Fruit fly (Drosophila melanogaster) whole organism, embryonic: Measurements from ENCODE around the gene MRG15.
A peak's percentile ranks its signal among the peaks of the same experiment; 100 is the strongest.

Experiments used
- Bgb ChIP-seq: fragments of 200-800 bp; sonication (Bioruptor generic); IDR thresholded peaks from 2 replicates; pipeline ENCODE4 v1.3.6; 2022; ENCODE audit warnings: missing biosample characterization, missing genetic modification characterization; ENCODE audit not compliant: partially characterized antibody
- CG10147 ChIP-seq: fragments of 200-800 bp; sonication (Bioruptor generic); optimal IDR thresholded peaks from 2 replicates; lab custom pipeline; 2019; ENCODE audit warnings: missing biosample characterization, mild to moderate bottlenecking, missing genetic modification characterization, moderate library complexity
- CG10321 ChIP-seq: fragments of 200-800 bp; sonication (Bioruptor generic); IDR thresholded peaks from 2 replicates; pipeline ENCODE4 v1.3.6; 2022; ENCODE audit warnings: missing biosample characterization, missing genetic modification characterization
- CG11695 ChIP-seq: fragments of 200-800 bp; sonication (Bioruptor generic); IDR thresholded peaks from 3 replicates; pipeline ENCODE4 v1.3.6; 2022; ENCODE audit warnings: missing biosample characterization, missing genetic modification characterization
- CG14860 ChIP-seq: fragments of 200-800 bp; sonication (Bioruptor generic); IDR thresholded peaks from 3 replicates; pipeline ENCODE4 v1.3.6; 2022; ENCODE audit warnings: missing biosample characterization, missing genetic modification characterization; ENCODE audit not compliant: partially characterized antibody
- CG15479 ChIP-seq: fragments of 200-800 bp; sonication (Bioruptor generic); optimal IDR thresholded peaks from 3 replicates; lab custom pipeline; 2019; ENCODE audit warnings: missing biosample characterization, mild to moderate bottlenecking, missing genetic modification characterization, moderate library complexity
- CG1647 ChIP-seq: fragments of 200-800 bp; sonication (Bioruptor generic); optimal IDR thresholded peaks from 3 replicates; lab custom pipeline; 2016; ENCODE audit warnings: missing biosample characterization, missing genetic modification characterization
- CG2116 ChIP-seq: fragments of 200-800 bp; sonication (Bioruptor generic); optimal IDR thresholded peaks from 3 replicates; lab custom pipeline; 2018; ENCODE audit warnings: missing biosample characterization, mild to moderate bottlenecking, missing genetic modification characterization
- CG2120 ChIP-seq: fragments of 200-800 bp; sonication (Bioruptor generic); optimal IDR thresholded peaks from 3 replicates; lab custom pipeline; 2016; ENCODE audit warnings: missing biosample characterization, missing genetic modification characterization
- CG2678 ChIP-seq: fragments of 200-800 bp; sonication (Bioruptor generic); optimal IDR thresholded peaks from 3 replicates; lab custom pipeline; 2019; ENCODE audit warnings: missing biosample characterization, mild to moderate bottlenecking, missing genetic modification characterization, moderate library complexity
- CG30020 ChIP-seq: fragments of 200-800 bp; optimal IDR thresholded peaks from 2 replicates; lab custom pipeline; 2019; ENCODE audit warnings: missing biosample characterization, mild to moderate bottlenecking, missing genetic modification characterization, moderate library complexity
- CG30403 ChIP-seq: fragments of 200-800 bp; sonication (Bioruptor generic); optimal IDR thresholded peaks from 3 replicates; lab custom pipeline; 2016; ENCODE audit warnings: missing biosample characterization, missing genetic modification characterization
- CG30431 ChIP-seq: fragments of 200-800 bp; sonication (Bioruptor generic); optimal IDR thresholded peaks from 2 replicates; lab custom pipeline; 2017; ENCODE audit warnings: missing biosample characterization, missing genetic modification characterization
- CG3065 ChIP-seq: fragments of 200-800 bp; sonication (Bioruptor generic); optimal IDR thresholded peaks from 2 replicates; lab custom pipeline; 2016; ENCODE audit warnings: missing biosample characterization, missing genetic modification characterization
- CG32532 ChIP-seq: fragments of 200-800 bp; sonication (Bioruptor generic); IDR thresholded peaks from 2 replicates; pipeline ENCODE4 v1.3.6; 2022; ENCODE audit warnings: missing biosample characterization, missing genetic modification characterization
- CG33213 ChIP-seq: fragments of 200-800 bp; sonication (Bioruptor generic); optimal IDR thresholded peaks from 3 replicates; lab custom pipeline; 2016; ENCODE audit warnings: missing biosample characterization, missing genetic modification characterization
- CG4328 ChIP-seq: fragments of 200-800 bp; sonication (Bioruptor generic); optimal IDR thresholded peaks from 3 replicates; lab custom pipeline; 2017; ENCODE audit warnings: missing biosample characterization, missing genetic modification reagents, missing genetic modification characterization
- CG4820 ChIP-seq: fragments of 200-800 bp; sonication (Bioruptor generic); optimal IDR thresholded peaks from 3 replicates; lab custom pipeline; 2016; ENCODE audit warnings: missing biosample characterization, missing genetic modification characterization
- CG7372 ChIP-seq: fragments of 200-800 bp; sonication (Bioruptor generic); IDR thresholded peaks from 2 replicates; pipeline ENCODE4 v1.3.6; 2022; ENCODE audit warnings: missing biosample characterization, missing genetic modification characterization
- CG8944 ChIP-seq: fragments of 200-800 bp; sonication (Bioruptor generic); optimal IDR thresholded peaks from 3 replicates; lab custom pipeline; 2016; ENCODE audit warnings: missing biosample characterization, missing genetic modification characterization
- D19A ChIP-seq: fragments of 200-800 bp; optimal IDR thresholded peaks from 3 replicates; lab custom pipeline; 2019; ENCODE audit warnings: missing biosample characterization, mild to moderate bottlenecking, missing genetic modification characterization, moderate library complexity
- Dp ChIP-seq: fragments of 200-800 bp; sonication (Bioruptor generic); optimal IDR thresholded peaks from 2 replicates; lab custom pipeline; 2018; ENCODE audit warnings: missing biosample characterization, mild to moderate bottlenecking, missing genetic modification characterization, moderate library complexity
- Dref ChIP-seq: fragments of 200-800 bp; sonication (Bioruptor generic); IDR thresholded peaks from 2 replicates; pipeline ENCODE4 v1.3.6; 2022; ENCODE audit warnings: missing biosample characterization, missing genetic modification characterization
- E2f2 ChIP-seq: fragments of 200-800 bp; sonication (Bioruptor generic); IDR thresholded peaks from 2 replicates; pipeline ENCODE4 v1.3.6; 2022; ENCODE audit warnings: missing biosample characterization, missing genetic modification characterization
- ERR ChIP-seq: fragments of 200-800 bp; sonication (Bioruptor generic); optimal IDR thresholded peaks from 2 replicates; lab custom pipeline; 2016; ENCODE audit warnings: missing biosample characterization, missing genetic modification characterization
- Gsc ChIP-seq: fragments of 200-800 bp; sonication (Bioruptor generic); IDR thresholded peaks from 2 replicates; pipeline ENCODE4 v1.3.6; 2022; ENCODE audit warnings: missing biosample characterization, missing genetic modification characterization
- HLH3B ChIP-seq: fragments of 200-800 bp; sonication (Bioruptor generic); IDR thresholded peaks from 2 replicates; pipeline ENCODE4 v1.3.6; 2022; ENCODE audit warnings: missing biosample characterization, missing genetic modification characterization
- HLH4C ChIP-seq: fragments of 200-800 bp; sonication (Bioruptor generic); IDR thresholded peaks from 3 replicates; pipeline ENCODE4 v1.3.6; 2022; ENCODE audit warnings: missing biosample characterization, missing genetic modification characterization; ENCODE audit not compliant: partially characterized antibody
- Hand ChIP-seq: fragments of 200-800 bp; sonication (Bioruptor generic); optimal IDR thresholded peaks from 2 replicates; lab custom pipeline; 2017; ENCODE audit warnings: mild to moderate bottlenecking, missing biosample characterization, missing genetic modification reagents, missing genetic modification characterization
- Nf-YA ChIP-seq: fragments of 200-800 bp; sonication (Bioruptor generic); IDR thresholded peaks from 2 replicates; pipeline ENCODE4 v1.3.6; 2022; ENCODE audit warnings: missing biosample characterization, missing genetic modification characterization
- abd-A ChIP-seq: fragments of 200-800 bp; sonication (Bioruptor generic); optimal IDR thresholded peaks from 3 replicates; lab custom pipeline; 2019; ENCODE audit warnings: missing biosample characterization, mild to moderate bottlenecking, missing genetic modification characterization, moderate library complexity
- ash1 ChIP-seq: fragments of 200-800 bp; sonication (Bioruptor generic); optimal IDR thresholded peaks from 2 replicates; lab custom pipeline; 2018; ENCODE audit warnings: missing biosample characterization, mild to moderate bottlenecking, missing genetic modification characterization
- btn ChIP-seq: fragments of 200-800 bp; sonication (Bioruptor generic); optimal IDR thresholded peaks from 2 replicates; lab custom pipeline; 2016; ENCODE audit warnings: missing biosample characterization, missing genetic modification characterization
- disco-r ChIP-seq: fragments of 200-800 bp; sonication (Bioruptor generic); optimal IDR thresholded peaks from 2 replicates; lab custom pipeline; 2016; ENCODE audit warnings: missing biosample characterization, missing genetic modification characterization
- dmrt99B ChIP-seq: fragments of 200-800 bp; sonication (Bioruptor generic); optimal IDR thresholded peaks from 2 replicates; lab custom pipeline; 2018; ENCODE audit warnings: missing biosample characterization, mild to moderate bottlenecking, missing genetic modification characterization, moderate library complexity
- ems ChIP-seq: fragments of 200-800 bp; sonication (Bioruptor generic); optimal IDR thresholded peaks from 3 replicates; lab custom pipeline; 2016; ENCODE audit warnings: missing biosample characterization, missing genetic modification characterization
- ham ChIP-seq: fragments of 200-800 bp; sonication (Bioruptor generic); IDR thresholded peaks from 2 replicates; pipeline ENCODE4 v1.3.6; 2022; ENCODE audit warnings: missing biosample characterization, missing genetic modification characterization
- knrl ChIP-seq: fragments of 200-800 bp; sonication (Bioruptor generic); IDR thresholded peaks from 3 replicates; pipeline ENCODE4 v1.3.6; 2022; ENCODE audit warnings: missing biosample characterization, missing genetic modification characterization; ENCODE audit not compliant: partially characterized antibody
- lilli ChIP-seq: fragments of 200-800 bp; sonication (Bioruptor generic); optimal IDR thresholded peaks from 3 replicates; lab custom pipeline; 2016; ENCODE audit warnings: missing biosample characterization, missing genetic modification characterization
- pfk ChIP-seq: fragments of 200-800 bp; sonication (Bioruptor generic); optimal IDR thresholded peaks from 2 replicates; lab custom pipeline; 2018; ENCODE audit warnings: missing biosample characterization, mild to moderate bottlenecking, missing genetic modification characterization, moderate library complexity
- phol ChIP-seq: fragments of 200-800 bp; sonication (Bioruptor generic); optimal IDR thresholded peaks from 3 replicates; lab custom pipeline; 2018; ENCODE audit warnings: missing biosample characterization, mild to moderate bottlenecking, missing genetic modification characterization, moderate library complexity
- ranshi ChIP-seq: fragments of 200-800 bp; sonication (Bioruptor generic); IDR thresholded peaks from 2 replicates; pipeline ENCODE4 v1.3.6; 2022; ENCODE audit warnings: missing biosample characterization, missing genetic modification characterization
- sd ChIP-seq: fragments of 200-800 bp; sonication (Bioruptor generic); optimal IDR thresholded peaks from 3 replicates; lab custom pipeline; 2018; ENCODE audit warnings: missing biosample characterization, mild to moderate bottlenecking, missing genetic modification characterization, moderate library complexity
- slp2 ChIP-seq: fragments of 200-800 bp; sonication (Bioruptor generic); optimal IDR thresholded peaks from 2 replicates; lab custom pipeline; 2016; ENCODE audit warnings: missing biosample characterization, missing genetic modification characterization
- trem ChIP-seq: fragments of 200-800 bp; optimal IDR thresholded peaks from 3 replicates; lab custom pipeline; 2019; ENCODE audit warnings: missing biosample characterization, mild to moderate bottlenecking, missing genetic modification characterization, moderate library complexity
- trh ChIP-seq: fragments of 200-800 bp; sonication (Bioruptor generic); optimal IDR thresholded peaks from 2 replicates; lab custom pipeline; 2016; ENCODE audit warnings: missing biosample characterization, missing genetic modification characterization
- tup ChIP-seq: fragments of 200-800 bp; sonication (Bioruptor generic); optimal IDR thresholded peaks from 2 replicates; lab custom pipeline; 2016; ENCODE audit warnings: missing biosample characterization, mild to moderate bottlenecking, missing genetic modification characterization, moderate library complexity
- twi ChIP-seq: fragments of 200-800 bp; optimal IDR thresholded peaks from 2 replicates; lab custom pipeline; 2019; ENCODE audit warnings: missing biosample characterization, mild to moderate bottlenecking, missing genetic modification characterization, moderate library complexity
- zfh2 ChIP-seq: fragments of 200-800 bp; sonication (Bioruptor generic); optimal IDR thresholded peaks from 2 replicates; lab custom pipeline; 2016; ENCODE audit warnings: missing biosample characterization, missing genetic modification characterization

Gene MRG15

DNA sequence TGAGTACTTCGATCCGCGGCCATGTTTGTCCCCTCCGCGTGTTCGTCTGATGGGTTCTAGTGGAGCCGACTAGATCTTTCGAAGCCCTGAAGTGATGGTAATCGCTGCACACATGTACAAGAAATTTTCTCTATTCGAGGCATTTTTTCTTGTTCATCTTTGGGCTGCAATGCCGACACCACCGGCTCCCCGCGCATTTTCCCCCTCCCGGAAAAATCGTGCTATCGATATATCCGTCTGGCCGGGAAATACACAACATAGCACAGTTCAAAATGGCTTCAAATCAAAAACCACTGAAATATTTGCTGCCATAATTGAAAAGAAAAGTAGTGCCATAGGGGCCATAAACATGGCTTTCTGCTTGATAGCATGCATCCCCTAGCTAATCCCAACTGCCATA lies 14.0 kb downstream of the MRG15 start (continued):
- TF ChIP-seq CG1647 (GFP tag; lab: Kevin White, UChicago) (no peak), CG2678 (tag; lab: Kevin White, UChicago) (no peak), phol (tag; lab: Kevin White, UChicago) (peak; percentile 30), CG8944 (GFP tag; lab: Kevin White, UChicago) (no peak), tup (GFP tag; lab: Kevin White, UChicago) (no peak), zfh2 (GFP tag; lab: Kevin White, UChicago) (no peak), CG14860 (no peak), Dp (GFP tag; lab: Kevin White, UChicago) (peak; percentile 29), D19A (tag; lab: Kevin White, UChicago) (no peak), CG7372 (GFP tag; lab: Robert Waterston, UW) (no peak), HLH3B (GFP tag; lab: Robert Waterston, UW) (no peak), ranshi (GFP tag; lab: Robert Waterston, UW) (no peak), E2f2 (peak; percentile 43; the same call in 1 of the 2 replicates), Nf-YA (GFP tag; lab: Robert Waterston, UW) (no peak), CG11695 (GFP tag; lab: Robert Waterston, UW) (no peak), CG32532 (GFP tag; lab: Robert Waterston, UW) (no peak), CG2120 (GFP tag; lab: Kevin White, UChicago) (no peak), CG30431 (GFP tag; lab: Kevin White, UChicago) (no peak), CG2116 (no peak), CG4820 (GFP tag; lab: Kevin White, UChicago) (no peak), HLH4C (GFP tag; lab: Robert Waterston, UW) (peak; percentile 6; the same call in 2 of the 3 replicates), CG30403 (GFP tag; lab: Kevin White, UChicago) (no peak), CG10147 (GFP tag; lab: Kevin White, UChicago) (no peak), abd-A (tag; lab: Kevin White, UChicago) (no peak), trh (no peak), Dref (GFP tag; lab: Robert Waterston, UW) (peak; percentile 65), CG10321 (GFP tag; lab: Robert Waterston, UW) (no peak), twi (no peak), ERR (no peak)

- TF ChIP-seq Bgb (GFP tag; lab: Robert Waterston, UW) (peak; percentile 99), CG3065 (GFP tag; lab: Kevin White, UChicago) (peak; percentile 30), phol (tag; lab: Kevin White, UChicago) (peak; percentile 62), CG30020 (tag; lab: Kevin White, UChicago) (no peak), Hand (no peak), lilli (peak; percentile 63), slp2 (GFP tag; lab: Kevin White, UChicago) (no peak), trem (peak; percentile 74), zfh2 (GFP tag; lab: Kevin White, UChicago) (peak; percentile 59), btn (GFP tag; lab: Kevin White, UChicago) (no peak), disco-r (no peak), Gsc (GFP tag; lab: Robert Waterston, UW) (no peak), ems (peak; percentile 17), CG33213 (GFP tag; lab: Kevin White, UChicago) (peak; percentile 3), ham (GFP tag; lab: Robert Waterston, UW) (no peak), dmrt99B (no peak), knrl (peak; percentile 94), ash1 (no peak), sd (tag; lab: Kevin White, UChicago) (no peak), CG15479 (GFP tag; lab: Kevin White, UChicago) (peak; percentile 36), pfk (no peak), CG4328 (GFP tag; lab: Kevin White, UChicago) (no peak)
Observed at dm6 chr3R:15262710-15263672, 14.9 kb downstream of the MRG15 start, which contains the start of the genes eIF2gamma and Set. Gene eIF2gamma (minus strand): TSS chr3R:15263458. Gene Set (plus strand): TSS chr3R:15263552.
